Worm (Caenorhabditis elegans) whole organism, L2 larva: ENCODE results near the gene ZK896.4.

Experiments
- C34F6.9 ChIP-seq: fragments of 150-350 bp; optimal IDR thresholded peaks from 2 replicates; lab custom pipeline; 2014; ENCODE audit warnings: missing biosample characterization, missing genetic modification characterization
- F13H6.1 ChIP-seq: sonication (generic microtip); optimal IDR thresholded peaks from 2 replicates; lab custom pipeline; 2016; ENCODE audit warnings: missing genetic modification characterization, missing compliant biosample characterization
- Y55F3AM.14 ChIP-seq: fragments of 200-800 bp; sonication (Bioruptor generic); optimal IDR thresholded peaks from 2 replicates; lab custom pipeline; 2018; ENCODE audit warnings: mild to moderate bottlenecking, missing genetic modification characterization, missing compliant biosample characterization
- ZK546.5 ChIP-seq: sonication (generic microtip); optimal IDR thresholded peaks from 2 replicates; lab custom pipeline; 2017; ENCODE audit warnings: missing biosample characterization, missing genetic modification characterization
- alr-1 ChIP-seq: fragments of 150-350 bp; optimal IDR thresholded peaks from 2 replicates; lab custom pipeline; 2014; ENCODE audit warnings: missing biosample characterization, missing genetic modification characterization
- blmp-1 ChIP-seq: sonication (generic microtip); optimal IDR thresholded peaks from 2 replicates; lab custom pipeline; 2017; ENCODE audit warnings: missing genetic modification characterization, mild to moderate bottlenecking, missing compliant biosample characterization, antibody characterized with exemption, moderate library complexity; ENCODE audit not compliant: insufficient read depth
- ceh-16 ChIP-seq: fragments of 150-350 bp; optimal IDR thresholded peaks from 2 replicates; lab custom pipeline; 2014; ENCODE audit warnings: missing biosample characterization, missing genetic modification characterization
- ceh-82 ChIP-seq: fragments of 150-350 bp; optimal IDR thresholded peaks from 2 replicates; lab custom pipeline; 2014; ENCODE audit warnings: missing biosample characterization, missing genetic modification characterization
- fos-1 ChIP-seq: fragments of 150-350 bp; optimal IDR thresholded peaks from 2 replicates; lab custom pipeline; 2014; ENCODE audit warnings: missing biosample characterization, missing genetic modification characterization
- gmeb-1 ChIP-seq: fragments of 150-350 bp; optimal IDR thresholded peaks from 2 replicates; lab custom pipeline; 2014; ENCODE audit warnings: missing biosample characterization, missing genetic modification characterization
- lin-11 ChIP-seq: fragments of 150-350 bp; sonication (generic microtip); optimal IDR thresholded peaks from 2 replicates; lab custom pipeline; 2014; ENCODE audit warnings: missing biosample characterization, missing genetic modification characterization, inconsistent platforms, mixed read lengths
- lin-13 ChIP-seq: fragments of 150-350 bp; optimal IDR thresholded peaks from 2 replicates; lab custom pipeline; 2014; ENCODE audit warnings: missing biosample characterization, missing genetic modification reagents, missing genetic modification characterization
- mab-5 ChIP-seq: fragments of 150-350 bp; optimal IDR thresholded peaks from 2 replicates; lab custom pipeline; 2014; ENCODE audit warnings: missing biosample characterization, missing genetic modification characterization
- nhr-11 ChIP-seq: fragments of 150-350 bp; optimal IDR thresholded peaks from 2 replicates; lab custom pipeline; 2014; ENCODE audit warnings: missing biosample characterization, missing genetic modification characterization
- nhr-12 ChIP-seq: fragments of 150-350 bp; optimal IDR thresholded peaks from 2 replicates; lab custom pipeline; 2014; ENCODE audit warnings: missing biosample characterization, missing genetic modification characterization
- nhr-129 ChIP-seq: fragments of 150-350 bp; optimal IDR thresholded peaks from 2 replicates; lab custom pipeline; 2014; ENCODE audit warnings: missing biosample characterization, missing genetic modification characterization
- nhr-237 ChIP-seq: fragments of 150-350 bp; optimal IDR thresholded peaks from 2 replicates; lab custom pipeline; 2014; ENCODE audit warnings: missing biosample characterization, missing genetic modification characterization
- nhr-25 ChIP-seq: fragments of 150-350 bp; sonication (generic microtip); optimal IDR thresholded peaks from 3 replicates; lab custom pipeline; 2014; ENCODE audit warnings: missing biosample characterization, missing genetic modification characterization
- nhr-77 ChIP-seq: fragments of 150-350 bp; optimal IDR thresholded peaks from 2 replicates; lab custom pipeline; 2014; ENCODE audit warnings: missing biosample characterization, missing genetic modification characterization
- peb-1 ChIP-seq: fragments of 150-350 bp; optimal IDR thresholded peaks from 2 replicates; lab custom pipeline; 2014; ENCODE audit warnings: missing biosample characterization, missing genetic modification characterization
- sem-4 ChIP-seq: fragments of 150-350 bp; optimal IDR thresholded peaks from 2 replicates; lab custom pipeline; 2014; ENCODE audit warnings: missing biosample characterization, missing genetic modification reagents, missing genetic modification characterization
- skn-1 ChIP-seq: sonication (generic microtip); optimal IDR thresholded peaks from 2 replicates; lab custom pipeline; 2017; ENCODE audit warnings: missing biosample characterization, missing genetic modification characterization
- sma-3 ChIP-seq: sonication (generic microtip); optimal IDR thresholded peaks from 2 replicates; lab custom pipeline; 2016; ENCODE audit warnings: missing genetic modification reagents, missing genetic modification characterization, missing compliant biosample characterization
- sma-9 ChIP-seq, 2 experiments: fragments of 150-350 bp in 1 of 2; sonication (generic microtip) in 1 of 2; optimal IDR thresholded peaks; 2 replicates each; lab custom pipeline; 2014 to 2016; ENCODE audit warnings: missing genetic modification characterization in 2 of 2, mild to moderate bottlenecking in 1 of 2, missing biosample characterization in 1 of 2, missing compliant biosample characterization in 1 of 2, missing genetic modification reagents in 1 of 2, moderate library complexity in 1 of 2
- snpc-4 ChIP-seq: fragments of 150-350 bp; optimal IDR thresholded peaks from 2 replicates; lab custom pipeline; 2014; ENCODE audit warnings: missing biosample characterization, missing genetic modification characterization
- zag-1 ChIP-seq: fragments of 150-350 bp; optimal IDR thresholded peaks from 2 replicates; lab custom pipeline; 2014; ENCODE audit warnings: missing biosample characterization, missing genetic modification characterization
- ztf-1 ChIP-seq: fragments of 200-800 bp; sonication (Bioruptor generic); conservative IDR thresholded peaks from 2 replicates; pipeline ENCODE4 v1.3.6; 2022; ENCODE audit warnings: missing genetic modification characterization, missing compliant biosample characterization
- ztf-11 ChIP-seq: sonication (generic microtip); optimal IDR thresholded peaks from 2 replicates; lab custom pipeline; 2017; ENCODE audit warnings: missing biosample characterization, missing genetic modification characterization
- ztf-4 ChIP-seq: fragments of 150-350 bp; optimal IDR thresholded peaks from 2 replicates; lab custom pipeline; 2014; ENCODE audit warnings: missing biosample characterization, missing genetic modification characterization

The ZK896.4 gene

ce11 chrIV:12883190-12883589 is at the start of gene ZK896.4:
Gene ZK896.4, minus strand, starts transcription at chrIV:12883290.
- TF ChIP-seq nhr-237 (no peak), blmp-1 (tag; lab: Kevin White, UChicago) (no peak), C34F6.9 (tag; lab: Kevin White, UChicago) (no peak), gmeb-1 (no peak), nhr-129 (tag; lab: Kevin White, UChicago) (no peak), sma-3 (GFP tag; lab: Kevin White, UChicago) (no peak)
- TF ChIP-seq, all 48 proteins: peak for 0

- TF ChIP-seq lin-11 (tag; lab: Kevin White, UChicago) (no peak), ztf-1 (GFP tag; lab: Robert Waterston, UW) (no peak), Y55F3AM.14 (no peak), snpc-4 (tag; lab: Kevin White, UChicago) (no peak)
These were observed 43.5 kb upstream of the ZK896.4 start, which contains the start of gene srlf-5 for ce11 chrIV:12926639-12927038. Gene srlf-5, minus strand, starts transcription at chrIV:12926739.

ce11 chrIV:12924332-12924731 is 41.2 kb upstream of the ZK896.4 start, which contains the start of gene srlf-4:
Gene srlf-4, minus strand, starts transcription at chrIV:12924432.
- TF ChIP-seq ztf-11 (tag; lab: Kevin White, UChicago) (no peak), sma-3 (GFP tag; lab: Kevin White, UChicago) (no peak)

ce11 chrIV:12921027-12921426 is 37.9 kb upstream of the ZK896.4 start, which contains the start of gene C32H11.4:
Gene C32H11.4, plus strand, starts transcription at chrIV:12921264.
- TF ChIP-seq skn-1 (tag; lab: Kevin White, UChicago): peak; percentile 57
- no peak for TF ChIP-seq C34F6.9 (tag; lab: Kevin White, UChicago)
- no peak for TF ChIP-seq nhr-77 (tag; lab: Kevin White, UChicago)
- no peak for TF ChIP-seq gmeb-1
- peak; percentile 79 for TF ChIP-seq fos-1 (tag; lab: Kevin White, UChicago)
- no peak for TF ChIP-seq ztf-11 (tag; lab: Kevin White, UChicago)
- peak; percentile 96 for TF ChIP-seq sma-9 (GFP tag; optimal IDR thresholded peaks at IDR 0.05; lab: Kevin White, UChicago)
- TF ChIP-seq sma-9 (tag; optimal IDR thresholded peaks at IDR 0.05; lab: Kevin White, UChicago): no peak
- TF ChIP-seq sma-3 (GFP tag; lab: Kevin White, UChicago): peak; percentile 68
- TF ChIP-seq ztf-4 (tag; lab: Kevin White, UChicago): no peak
- TF ChIP-seq ZK546.5: no peak
- TF ChIP-seq nhr-25: no peak

ce11 chrIV:12920553-12920952 is 37.5 kb upstream of the ZK896.4 start:
- peak; percentile 45 for TF ChIP-seq skn-1 (tag; lab: Kevin White, UChicago)
- no peak for TF ChIP-seq nhr-11 (tag; lab: Kevin White, UChicago)
- peak; percentile 78 for TF ChIP-seq sma-9 (GFP tag; optimal IDR thresholded peaks at IDR 0.05; lab: Kevin White, UChicago)
- no peak for TF ChIP-seq sma-9 (tag; optimal IDR thresholded peaks at IDR 0.05; lab: Kevin White, UChicago)
- TF ChIP-seq fos-1 (tag; lab: Kevin White, UChicago): peak; percentile 73

- TF ChIP-seq nhr-12 (no peak), sem-4 (tag; lab: Kevin White, UChicago) (no peak), peb-1 (tag; lab: Kevin White, UChicago) (no peak), mab-5 (tag; lab: Kevin White, UChicago) (no peak)
These were observed 35.2 kb upstream of the ZK896.4 start, which contains the start of gene C32H11.3 for ce11 chrIV:12918256-12918655. Gene C32H11.3, plus strand, starts transcription at chrIV:12918556.

ce11 chrIV:12915479-12915878 is 32.4 kb upstream of the ZK896.4 start, which contains the start of gene srz-15:
Gene srz-15, plus strand, starts transcription at chrIV:12915779.
- no peak for TF ChIP-seq nhr-129 (tag; lab: Kevin White, UChicago)
- TF ChIP-seq sma-3 (GFP tag; lab: Kevin White, UChicago): no peak
- no peak for TF ChIP-seq alr-1 (tag; lab: Kevin White, UChicago)
- TF ChIP-seq nhr-77 (tag; lab: Kevin White, UChicago): no peak
- no peak for TF ChIP-seq Y55F3AM.14
- TF ChIP-seq ceh-16: no peak
- TF ChIP-seq gmeb-1: no peak
- no peak for TF ChIP-seq lin-13 (GFP tag; lab: Kevin White, UChicago)
- TF ChIP-seq snpc-4 (tag; lab: Kevin White, UChicago): no peak
- no peak for TF ChIP-seq zag-1
- TF ChIP-seq F13H6.1: no peak
- no peak for TF ChIP-seq ceh-82
